Fruit fly (Drosophila melanogaster) whole organism, prepupa: ENCODE data around the gene Evi5.

Experiments used
- CG16779 ChIP-seq: fragments of 200-800 bp; sonication (Bioruptor generic); optimal IDR thresholded peaks from 3 replicates; lab custom pipeline; 2017; ENCODE audit warnings: missing biosample characterization, mild to moderate bottlenecking, missing genetic modification characterization
- CG7368 ChIP-seq: fragments of 200-800 bp; sonication (Bioruptor generic); optimal IDR thresholded peaks from 3 replicates; lab custom pipeline; 2016; ENCODE audit warnings: missing biosample characterization, missing genetic modification characterization
- OdsH ChIP-seq: fragments of 200-800 bp; sonication (Bioruptor generic); optimal IDR thresholded peaks from 3 replicates; lab custom pipeline; 2016; ENCODE audit warnings: missing biosample characterization, missing genetic modification characterization
- Smox ChIP-seq: fragments of 200-800 bp; sonication (Bioruptor generic); optimal IDR thresholded peaks from 3 replicates; lab custom pipeline; 2016; ENCODE audit warnings: missing biosample characterization, missing genetic modification characterization
- Sox102F ChIP-seq: fragments of 200-800 bp; sonication (Bioruptor generic); optimal IDR thresholded peaks from 2 replicates; lab custom pipeline; 2016; ENCODE audit warnings: missing biosample characterization, mild to moderate bottlenecking, missing genetic modification characterization
- Sox14 ChIP-seq: fragments of 200-800 bp; sonication (Bioruptor generic); optimal IDR thresholded peaks from 3 replicates; lab custom pipeline; 2016; ENCODE audit warnings: missing biosample characterization, missing genetic modification characterization
- acj6 ChIP-seq: fragments of 200-800 bp; sonication (Bioruptor generic); optimal IDR thresholded peaks from 3 replicates; lab custom pipeline; 2016; ENCODE audit warnings: missing biosample characterization, missing genetic modification characterization
- fkh ChIP-seq: fragments of 200-800 bp; sonication (Bioruptor generic); optimal IDR thresholded peaks from 3 replicates; lab custom pipeline; 2017; ENCODE audit warnings: missing biosample characterization, mild to moderate bottlenecking, missing genetic modification characterization, moderate library complexity

DNA sequence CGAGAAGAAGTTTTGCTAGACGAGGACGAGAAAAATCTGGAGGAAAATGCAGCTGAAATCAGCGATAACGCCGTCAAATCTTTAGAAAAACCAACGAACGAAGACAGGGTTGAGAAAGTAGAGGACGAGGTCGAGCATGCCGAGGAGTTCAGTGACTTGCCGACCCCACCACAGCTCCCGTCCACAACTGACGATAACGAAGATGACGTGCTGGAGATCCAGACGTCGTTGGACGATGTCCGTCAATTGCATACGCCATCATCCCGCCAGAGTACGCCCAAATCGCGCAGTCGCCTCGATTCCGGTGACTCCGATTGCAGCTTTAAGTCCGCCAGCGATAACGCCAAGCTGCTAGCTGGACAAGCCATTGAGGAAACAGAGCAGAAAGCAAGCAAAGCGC is 3.0 kb upstream of the Evi5 start:
- TF ChIP-seq Sox102F (GFP tag; lab: Kevin White, UChicago) (no peak), CG7368 (GFP tag; lab: Kevin White, UChicago) (no peak), CG16779 (tag; lab: Kevin White, UChicago) (no peak), Smox (GFP tag; lab: Kevin White, UChicago) (no peak), Sox14 (no peak), OdsH (GFP tag; lab: Kevin White, UChicago) (no peak), fkh (GFP tag; lab: Kevin White, UChicago) (no peak), acj6 (GFP tag; lab: Kevin White, UChicago) (no peak)
